Worm (Caenorhabditis elegans) whole organism, young adult: ENCODE measurements around the gene pbs-6.
A peak's percentile ranks its signal among the peaks of the same experiment; 100 is the strongest.

Experiments used
- B0336.3 ChIP-seq: fragments of 200-800 bp; sonication (Bioruptor generic); IDR thresholded peaks from 2 replicates; pipeline ENCODE4 v1.3.6; 2022; ENCODE audit warnings: missing genetic modification characterization, missing compliant biosample characterization
- C17E4.6 ChIP-seq: fragments of 200-800 bp; sonication (Bioruptor generic); IDR thresholded peaks from 2 replicates; pipeline ENCODE4 v1.3.6; 2022; ENCODE audit warnings: missing genetic modification reagents, missing genetic modification characterization, missing compliant biosample characterization
- F22D6.2 ChIP-seq: sonication (generic microtip); optimal IDR thresholded peaks from 2 replicates; lab custom pipeline; 2016; ENCODE audit warnings: mild to moderate bottlenecking, missing genetic modification characterization, missing compliant biosample characterization
- F23B12.7 ChIP-seq: sonication (generic microtip); optimal IDR thresholded peaks from 2 replicates; lab custom pipeline; 2017; ENCODE audit warnings: missing genetic modification characterization, mild to moderate bottlenecking, missing compliant biosample characterization, antibody characterized with exemption, moderate library complexity; ENCODE audit not compliant: insufficient read depth
- F33H1.4 ChIP-seq: fragments of 200-800 bp; sonication (Bioruptor generic); IDR thresholded peaks from 2 replicates; pipeline ENCODE4 v1.3.6; 2022; ENCODE audit warnings: missing genetic modification reagents, missing genetic modification characterization, missing compliant biosample characterization
- F37B4.10 ChIP-seq: fragments of 200-800 bp; sonication (Bioruptor generic); IDR thresholded peaks from 2 replicates; pipeline ENCODE4 v1.3.6; 2022; ENCODE audit warnings: missing genetic modification characterization, missing compliant biosample characterization
- F52B5.7 ChIP-seq: sonication (generic microtip); optimal IDR thresholded peaks from 2 replicates; lab custom pipeline; 2016; ENCODE audit warnings: mild to moderate bottlenecking, missing genetic modification characterization, missing compliant biosample characterization
- F55B11.4 ChIP-seq: sonication (generic microtip); optimal IDR thresholded peaks from 2 replicates; lab custom pipeline; 2016; ENCODE audit warnings: missing compliant biosample characterization, missing genetic modification characterization, borderline replicate concordance; ENCODE audit not compliant: insufficient read depth
- F57C9.4 ChIP-seq: sonication (generic microtip); optimal IDR thresholded peaks from 2 replicates; lab custom pipeline; 2017; ENCODE audit warnings: mild to moderate bottlenecking, missing genetic modification characterization, missing compliant biosample characterization
- K12H6.12 ChIP-seq: fragments of 200-800 bp; sonication (Bioruptor generic); optimal IDR thresholded peaks from 2 replicates; lab custom pipeline; 2018; ENCODE audit warnings: mild to moderate bottlenecking, missing genetic modification characterization, missing compliant biosample characterization
- Y53G8AR.9 ChIP-seq: fragments of 200-800 bp; sonication (Bioruptor generic); conservative IDR thresholded peaks from 2 replicates; pipeline ENCODE4 v1.3.6; 2022; ENCODE audit warnings: missing genetic modification reagents, missing genetic modification characterization, missing compliant biosample characterization
- Y79H2A.3 ChIP-seq: fragments of 200-800 bp; sonication (Bioruptor generic); conservative IDR thresholded peaks from 2 replicates; pipeline ENCODE4 v1.3.6; 2022; ENCODE audit warnings: missing genetic modification reagents, missing genetic modification characterization, missing compliant biosample characterization
- akir-1 ChIP-seq: fragments of 200-800 bp; sonication (Bioruptor generic); optimal IDR thresholded peaks from 2 replicates; lab custom pipeline; 2018; ENCODE audit warnings: mild to moderate bottlenecking, missing genetic modification characterization, moderate library complexity, missing compliant biosample characterization
- aptf-3 ChIP-seq: fragments of 200-800 bp; sonication (Bioruptor generic); IDR thresholded peaks from 2 replicates; pipeline ENCODE4 v1.3.6; 2022; ENCODE audit warnings: missing genetic modification characterization, missing compliant biosample characterization
- atf-7 ChIP-seq: sonication (generic microtip); optimal IDR thresholded peaks from 2 replicates; lab custom pipeline; 2017; ENCODE audit warnings: mild to moderate bottlenecking, missing genetic modification characterization, missing compliant biosample characterization
- athp-1 ChIP-seq: sonication (generic microtip); optimal IDR thresholded peaks from 2 replicates; lab custom pipeline; 2017; ENCODE audit warnings: mild to moderate bottlenecking, missing genetic modification characterization, missing compliant biosample characterization
- ceh-100 ChIP-seq: fragments of 200-800 bp; sonication (Bioruptor generic); IDR thresholded peaks from 2 replicates; pipeline ENCODE4 v1.3.6; 2022; ENCODE audit warnings: missing genetic modification reagents, missing genetic modification characterization, missing compliant biosample characterization
- ceh-40 ChIP-seq: fragments of 200-800 bp; sonication (Bioruptor generic); IDR thresholded peaks from 2 replicates; pipeline ENCODE4 v1.3.6; 2022; ENCODE audit warnings: missing genetic modification characterization, missing compliant biosample characterization
- dox-1 ChIP-seq: fragments of 200-800 bp; sonication (Bioruptor generic); IDR thresholded peaks from 2 replicates; pipeline ENCODE4 v1.3.6; 2022; ENCODE audit warnings: missing genetic modification reagents, missing genetic modification characterization, missing compliant biosample characterization
- egrh-3 ChIP-seq: fragments of 200-800 bp; sonication (Bioruptor generic); IDR thresholded peaks from 2 replicates; pipeline ENCODE4 v1.3.6; 2022; ENCODE audit warnings: missing genetic modification reagents, missing genetic modification characterization, missing compliant biosample characterization
- hlh-12 ChIP-seq: sonication (generic microtip); optimal IDR thresholded peaks from 2 replicates; lab custom pipeline; 2016; ENCODE audit warnings: missing genetic modification characterization, missing compliant biosample characterization
- let-526 ChIP-seq: fragments of 200-800 bp; sonication (Bioruptor generic); IDR thresholded peaks from 2 replicates; pipeline ENCODE4 v1.3.6; 2022; ENCODE audit warnings: missing genetic modification reagents, missing genetic modification characterization, missing compliant biosample characterization
- lin-35 ChIP-seq, 3 experiments: fragments of 150-350 bp in 2 of 3; sonication (generic microtip) in 1 of 3; optimal IDR thresholded peaks; 2 replicates each; lab custom pipeline; 2014 to 2018; ENCODE audit warnings: missing biosample characterization in 3 of 3, missing genetic modification characterization in 3 of 3, missing genetic modification reagents in 3 of 3
- mcd-1 ChIP-seq: fragments of 200-800 bp; sonication (Bioruptor generic); IDR thresholded peaks from 2 replicates; pipeline ENCODE4 v1.3.6; 2022; ENCODE audit warnings: missing genetic modification reagents, missing genetic modification characterization, missing compliant biosample characterization
- mxl-1 ChIP-seq: sonication (generic microtip); optimal IDR thresholded peaks from 2 replicates; lab custom pipeline; 2016; ENCODE audit warnings: missing genetic modification characterization, missing compliant biosample characterization
- nfyb-1 ChIP-seq: fragments of 200-800 bp; sonication (Bioruptor generic); IDR thresholded peaks from 2 replicates; pipeline ENCODE4 v1.3.6; 2022; ENCODE audit warnings: missing genetic modification reagents, missing genetic modification characterization, missing compliant biosample characterization
- nhr-120 ChIP-seq: fragments of 200-800 bp; sonication (Bioruptor generic); IDR thresholded peaks from 2 replicates; pipeline ENCODE4 v1.3.6; 2022; ENCODE audit warnings: missing genetic modification characterization, missing compliant biosample characterization
- nhr-27 ChIP-seq: fragments of 200-800 bp; sonication (Bioruptor generic); optimal IDR thresholded peaks from 2 replicates; lab custom pipeline; 2018; ENCODE audit warnings: mild to moderate bottlenecking, missing genetic modification characterization, moderate library complexity, missing compliant biosample characterization
- nhr-80 ChIP-seq: sonication (generic microtip); optimal IDR thresholded peaks from 2 replicates; lab custom pipeline; 2016; ENCODE audit warnings: missing genetic modification characterization, missing compliant biosample characterization
- rec-8 ChIP-seq, 2 experiments: sonication (generic microtip); optimal IDR thresholded peaks; 2 replicates each; lab custom pipeline; 2016; ENCODE audit warnings: mild to moderate bottlenecking in 2 of 2, missing genetic modification characterization in 2 of 2, missing genetic modification reagents in 2 of 2, missing genotype in 2 of 2, missing biosample characterization in 1 of 2, missing compliant biosample characterization in 1 of 2, moderate library complexity in 1 of 2
- sdz-38 ChIP-seq: sonication (generic microtip); optimal IDR thresholded peaks from 2 replicates; lab custom pipeline; 2016; ENCODE audit warnings: missing genotype, missing genetic modification characterization, missing compliant biosample characterization
- sea-2 ChIP-seq: fragments of 200-800 bp; sonication (Bioruptor generic); IDR thresholded peaks from 2 replicates; pipeline ENCODE4 v1.3.6; 2022; ENCODE audit warnings: missing genetic modification characterization, missing compliant biosample characterization
- snpc-1.3 ChIP-seq: sonication (generic microtip); optimal IDR thresholded peaks from 2 replicates; lab custom pipeline; 2017; ENCODE audit warnings: missing genetic modification characterization, mild to moderate bottlenecking, missing compliant biosample characterization, antibody characterized with exemption, moderate library complexity, missing genotype, missing genetic modification reagents; ENCODE audit not compliant: insufficient read depth
- snpc-3.4 ChIP-seq: sonication (generic microtip); optimal IDR thresholded peaks from 2 replicates; lab custom pipeline; 2017; ENCODE audit warnings: missing genetic modification characterization, mild to moderate bottlenecking, missing compliant biosample characterization, antibody characterized with exemption, moderate library complexity, missing genotype, missing genetic modification reagents
- tbx-9 ChIP-seq: sonication (generic microtip); optimal IDR thresholded peaks from 2 replicates; lab custom pipeline; 2016; ENCODE audit warnings: borderline replicate concordance, missing genetic modification characterization, inconsistent platforms, missing compliant biosample characterization
- unc-130 ChIP-seq: sonication (generic microtip); optimal IDR thresholded peaks from 2 replicates; lab custom pipeline; 2016; ENCODE audit warnings: missing genetic modification reagents, missing genetic modification characterization, missing compliant biosample characterization
- unc-62 ChIP-seq: fragments of 150-350 bp; optimal IDR thresholded peaks from 2 replicates; lab custom pipeline; 2014; ENCODE audit warnings: missing biosample characterization, missing genetic modification reagents, missing genetic modification characterization
- xnd-1 ChIP-seq: sonication (generic microtip); optimal IDR thresholded peaks from 2 replicates; lab custom pipeline; 2016; ENCODE audit warnings: missing genotype, missing genetic modification reagents, missing genetic modification characterization, missing compliant biosample characterization
- zfh-2 ChIP-seq: fragments of 200-800 bp; sonication (Bioruptor generic); conservative IDR thresholded peaks from 2 replicates; pipeline ENCODE4 v1.3.6; 2022; ENCODE audit warnings: missing genetic modification reagents, missing genetic modification characterization, missing compliant biosample characterization
- ztf-22 ChIP-seq: fragments of 200-800 bp; sonication (Bioruptor generic); optimal IDR thresholded peaks from 2 replicates; lab custom pipeline; 2018; ENCODE audit warnings: mild to moderate bottlenecking, missing genetic modification characterization, moderate library complexity, missing compliant biosample characterization
- ztf-28 ChIP-seq: fragments of 200-800 bp; sonication (Bioruptor generic); IDR thresholded peaks from 2 replicates; pipeline ENCODE4 v1.3.6; 2022; ENCODE audit warnings: missing genetic modification reagents, missing genetic modification characterization, missing compliant biosample characterization
- ztf-3 ChIP-seq: fragments of 200-800 bp; sonication (Bioruptor generic); optimal IDR thresholded peaks from 2 replicates; lab custom pipeline; 2018; ENCODE audit warnings: mild to moderate bottlenecking, missing genetic modification characterization, missing compliant biosample characterization
- ztf-6 ChIP-seq: fragments of 200-800 bp; sonication (Bioruptor generic); IDR thresholded peaks from 2 replicates; pipeline ENCODE4 v1.3.6; 2022; ENCODE audit warnings: missing genetic modification reagents, missing genetic modification characterization, missing compliant biosample characterization

Gene pbs-6

DNA sequence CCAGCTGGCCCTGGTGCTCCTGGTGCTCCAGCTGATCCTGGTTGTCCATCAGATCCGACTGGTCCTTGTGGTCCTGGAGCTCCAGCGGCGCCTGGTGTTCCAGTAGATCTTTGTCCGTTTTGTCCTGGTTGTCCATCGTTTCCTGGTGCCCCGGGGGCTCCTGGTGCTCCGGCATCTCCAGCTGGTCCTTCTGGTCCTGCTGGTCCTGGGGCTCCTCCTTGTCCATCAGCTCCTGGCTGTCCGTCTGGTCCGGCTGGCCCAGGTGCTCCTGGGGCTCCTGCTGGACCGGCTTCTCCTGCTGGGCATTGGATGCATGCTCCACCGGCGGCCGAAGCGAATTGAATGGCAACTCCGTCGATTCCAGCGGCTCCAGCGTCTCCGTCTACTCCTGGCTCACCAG, 18.7 kb upstream of the pbs-6 start:
- TF ChIP-seq let-526, result no peak
- no peak for TF ChIP-seq rec-8 (tag; optimal IDR thresholded peaks at IDR 0.05; lab: Kevin White, UChicago)
- no peak for TF ChIP-seq akir-1 (GFP tag; lab: Kevin White, UChicago)
- TF ChIP-seq egrh-3 (GFP tag; lab: Robert Waterston, UW), result peak; percentile 97
- no peak for TF ChIP-seq sdz-38 (tag; lab: Kevin White, UChicago)
- TF ChIP-seq athp-1 (tag; lab: Kevin White, UChicago), result no peak
- no peak for TF ChIP-seq F33H1.4 (GFP tag; lab: Robert Waterston, UW)
- TF ChIP-seq ceh-40, result no peak
- peak; percentile 95 for TF ChIP-seq zfh-2
- no peak for TF ChIP-seq ceh-100 (GFP tag; lab: Robert Waterston, UW)
- TF ChIP-seq nfyb-1, result 0 out of 2 replicates have a peak, but pooled peaks have one; percentile 9
- TF ChIP-seq Y79H2A.3 (GFP tag; lab: Robert Waterston, UW), result no peak
- 0 out of 2 replicates have a peak, but pooled peaks have one; percentile 23 for TF ChIP-seq dox-1 (GFP tag; lab: Robert Waterston, UW)
- no peak for TF ChIP-seq F37B4.10
- no peak for TF ChIP-seq F22D6.2 (tag; lab: Kevin White, UChicago)
- TF ChIP-seq xnd-1, result no peak
- TF ChIP-seq F52B5.7 (tag; lab: Kevin White, UChicago), result peak; percentile 44
- peak; percentile 27; the same call in 1 of the 2 replicates for TF ChIP-seq mcd-1 (GFP tag; lab: Robert Waterston, UW)
- no peak for TF ChIP-seq ztf-3 (GFP tag; lab: Kevin White, UChicago)
- no peak for TF ChIP-seq tbx-9 (tag; lab: Kevin White, UChicago)

DNA sequence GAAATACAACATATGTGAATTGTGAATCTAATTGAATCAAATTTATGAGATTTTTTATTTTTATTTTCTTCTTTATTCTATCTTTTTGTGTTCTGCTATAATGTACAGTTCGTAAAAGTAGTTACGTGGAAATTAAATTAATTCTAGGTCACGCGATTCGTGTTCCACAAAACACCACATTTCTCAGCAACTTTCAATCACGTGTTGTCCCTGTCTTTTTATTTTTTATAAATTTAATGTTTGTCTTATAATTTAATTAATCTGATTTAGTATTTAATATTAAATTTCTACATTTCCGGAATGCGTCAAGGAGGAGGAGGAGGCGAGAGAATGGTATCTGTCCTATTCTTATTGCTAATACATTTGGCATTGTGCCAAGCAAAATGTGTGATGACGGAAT, 14.2 kb upstream of the pbs-6 start, which contains the start of gene ncr-2:
TSS of gene ncr-2 (plus strand) at position 301 of the 400 bp plus-strand sequence.
- TF ChIP-seq F55B11.4 (tag; lab: Kevin White, UChicago), result no peak
- TF ChIP-seq snpc-1.3 (tag; lab: Kevin White, UChicago), result no peak
- TF ChIP-seq aptf-3 (GFP tag; lab: Robert Waterston, UW), result no peak
- TF ChIP-seq Y53G8AR.9 (GFP tag; lab: Robert Waterston, UW), result no peak
- TF ChIP-seq nhr-120 (GFP tag; lab: Robert Waterston, UW), result no peak
- TF ChIP-seq snpc-3.4 (tag; lab: Kevin White, UChicago), result no peak
- no peak for TF ChIP-seq unc-62 (GFP tag; lab: Kevin White, UChicago)
- TF ChIP-seq ztf-28 (GFP tag; lab: Robert Waterston, UW), result no peak
- no peak for TF ChIP-seq athp-1 (tag; lab: Kevin White, UChicago)

DNA sequence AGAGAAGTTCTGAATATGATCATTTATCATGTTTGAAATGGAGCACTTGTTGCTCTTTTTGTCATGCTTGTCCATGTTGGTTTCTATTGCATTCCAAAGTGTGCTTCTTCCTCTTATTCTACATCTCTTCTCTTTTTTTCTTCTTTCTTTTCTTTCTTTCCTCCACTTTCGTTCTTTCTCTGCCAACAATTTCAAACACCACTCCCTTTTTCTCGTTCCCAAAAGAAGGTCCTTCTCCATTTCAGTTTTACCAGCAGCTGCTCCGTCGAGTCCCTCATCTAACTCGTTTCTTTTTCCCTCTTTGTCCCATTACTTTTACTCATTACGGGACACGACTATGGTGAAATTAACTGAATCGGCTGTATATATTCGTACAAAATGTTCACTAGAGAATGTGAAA, 11.0 kb upstream of the pbs-6 start, which contains the start of gene F09G8.5:
TSS of gene F09G8.5 (plus strand) at position 38 of the 400 bp plus-strand sequence.
- TF ChIP-seq Y79H2A.3 (GFP tag; lab: Robert Waterston, UW) (no peak), mxl-1 (no peak), ztf-6 (GFP tag; lab: Robert Waterston, UW) (no peak), aptf-3 (GFP tag; lab: Robert Waterston, UW) (no peak), B0336.3 (no peak)

DNA sequence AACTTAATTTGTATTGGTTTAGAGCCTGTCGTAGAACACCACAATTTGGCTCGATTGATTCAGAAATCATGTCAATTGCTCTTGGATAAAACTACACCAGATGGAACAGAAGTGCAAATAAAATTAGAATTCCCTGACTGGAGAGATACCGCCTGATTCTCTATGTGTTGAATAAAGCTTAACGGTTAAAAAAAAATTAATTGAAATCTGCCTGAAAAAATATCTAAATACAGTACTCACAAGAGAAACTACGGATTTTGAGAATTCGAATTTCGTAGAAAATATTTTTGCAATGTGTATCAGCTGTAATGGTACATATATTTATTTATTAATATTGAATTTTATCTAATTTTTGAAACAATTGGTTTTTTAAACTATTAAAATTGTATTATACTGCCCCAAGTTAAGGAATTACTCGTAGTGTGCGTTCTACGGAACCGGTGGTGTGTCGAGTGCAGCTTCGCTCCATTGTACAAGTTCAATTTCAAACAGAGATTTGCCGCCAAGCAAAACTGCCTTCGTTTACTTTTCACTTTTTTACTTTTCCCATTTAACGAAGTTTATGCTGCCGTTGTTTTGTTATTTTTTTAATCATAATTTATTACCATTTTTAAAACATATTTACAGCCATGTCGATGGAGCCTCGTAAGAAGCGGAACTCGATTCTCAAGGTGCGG, 6.3 kb upstream of the pbs-6 start, which contains the start of gene knl-1:
TSS of gene knl-1 (plus strand) at position 626 of the 677 bp plus-strand sequence.
- TF ChIP-seq hlh-12 (tag; lab: Kevin White, UChicago) (no peak), unc-62 (GFP tag; lab: Kevin White, UChicago) (no peak), F57C9.4 (tag; lab: Kevin White, UChicago) (no peak), F23B12.7 (peak; percentile 80), mcd-1 (GFP tag; lab: Robert Waterston, UW) (peak; percentile 80), tbx-9 (tag; lab: Kevin White, UChicago) (no peak), C17E4.6 (GFP tag; lab: Robert Waterston, UW) (no peak), unc-130 (peak; percentile 68), nhr-80 (tag; lab: Kevin White, UChicago) (peak; percentile 39), K12H6.12 (tag; lab: Kevin White, UChicago) (no peak), ztf-22 (GFP tag; lab: Kevin White, UChicago) (no peak), sea-2 (GFP tag; lab: Robert Waterston, UW) (no peak), lin-35 (GFP tag; optimal IDR thresholded peaks at IDR 0.05; lab: Kevin White, UChicago) (peak in 1 of 3 experiments; percentile 21), atf-7 (tag; lab: Kevin White, UChicago) (no peak), nhr-27 (tag; lab: Kevin White, UChicago) (no peak)
